Worm (Caenorhabditis elegans) whole organism, L1 larva: Measurements from ENCODE around the gene clec-214.

Source experiments
- efl-3 ChIP-seq: fragments of 200-800 bp; sonication (Bioruptor generic); optimal IDR thresholded peaks from 2 replicates; lab custom pipeline; 2018; ENCODE audit warnings: mild to moderate bottlenecking, missing genetic modification characterization, missing compliant biosample characterization
- egl-13 ChIP-seq: sonication (generic microtip); optimal IDR thresholded peaks from 2 replicates; lab custom pipeline; 2016; ENCODE audit warnings: missing genotype, missing genetic modification reagents, missing genetic modification characterization, missing compliant biosample characterization
- isw-1 ChIP-seq: fragments of 200-800 bp; sonication (Bioruptor generic); IDR thresholded peaks from 2 replicates; pipeline ENCODE4 v1.3.6; 2022; ENCODE audit warnings: missing genetic modification characterization, missing compliant biosample characterization
- mdl-1 ChIP-seq, 2 experiments: fragments of 150-350 bp; optimal IDR thresholded peaks; 2 replicates each; lab custom pipeline; 2014 to 2017; ENCODE audit warnings: missing biosample characterization in 2 of 2, missing genetic modification characterization in 2 of 2, inconsistent platforms in 1 of 2
- nhr-77 ChIP-seq: fragments of 150-350 bp; optimal IDR thresholded peaks from 2 replicates; lab custom pipeline; 2014; ENCODE audit warnings: missing biosample characterization, missing genetic modification characterization
- rnt-1 ChIP-seq: sonication (generic microtip); optimal IDR thresholded peaks from 2 replicates; lab custom pipeline; 2016; ENCODE audit warnings: mild to moderate bottlenecking, missing genetic modification characterization, moderate library complexity, missing compliant biosample characterization
- skn-1 ChIP-seq: fragments of 150-350 bp; optimal IDR thresholded peaks from 2 replicates; lab custom pipeline; 2014; ENCODE audit warnings: missing biosample characterization, missing genetic modification characterization
- sox-4 ChIP-seq: sonication (generic microtip); optimal IDR thresholded peaks from 2 replicates; lab custom pipeline; 2016; ENCODE audit warnings: missing genetic modification characterization, missing compliant biosample characterization
- tlp-1 ChIP-seq: fragments of 150-350 bp; optimal IDR thresholded peaks from 2 replicates; lab custom pipeline; 2014; ENCODE audit warnings: missing biosample characterization, missing genetic modification characterization
- unc-98 ChIP-seq: fragments of 200-800 bp; sonication (Bioruptor generic); IDR thresholded peaks from 2 replicates; pipeline ENCODE4 v1.3.6; 2022; ENCODE audit warnings: missing genetic modification characterization, missing compliant biosample characterization
- zag-1 ChIP-seq: fragments of 150-350 bp; optimal IDR thresholded peaks from 2 replicates; lab custom pipeline; 2014; ENCODE audit warnings: missing biosample characterization, missing genetic modification characterization
- ztf-4 ChIP-seq: fragments of 150-350 bp; optimal IDR thresholded peaks from 2 replicates; lab custom pipeline; 2014; ENCODE audit warnings: missing biosample characterization, missing genetic modification characterization

ce11 chrV:7601443-7601842 lies 8.7 kb upstream of the clec-214 start, which contains the start of gene scl-26:
- TF ChIP-seq ztf-4 (tag; lab: Kevin White, UChicago) (no peak), rnt-1 (tag; lab: Kevin White, UChicago) (no peak), egl-13 (no peak), skn-1 (tag; lab: Kevin White, UChicago) (no peak), zag-1 (tag; lab: Kevin White, UChicago) (no peak), unc-98 (no peak), sox-4 (tag; lab: Kevin White, UChicago) (no peak), mdl-1 (tag; optimal IDR thresholded peaks at IDR 0.05; lab: Kevin White, UChicago) (no peak), isw-1 (GFP tag; lab: Robert Waterston, UW) (no peak), tlp-1 (tag; lab: Kevin White, UChicago) (no peak), nhr-77 (tag; lab: Kevin White, UChicago) (no peak), efl-3 (GFP tag; lab: Kevin White, UChicago) (no peak)
